Fruit fly (Drosophila melanogaster) whole organism, embryonic: Measurements from ENCODE around the gene Bcat.

ENCODE experiments used
- Ada2b ChIP-seq: fragments of 200-800 bp; sonication (Bioruptor generic); IDR thresholded peaks from 2 replicates; pipeline ENCODE4 v1.3.6; 2022; ENCODE audit warnings: missing biosample characterization, missing genetic modification characterization
- B-H1 ChIP-seq: fragments of 200-800 bp; sonication (Bioruptor generic); IDR thresholded peaks from 3 replicates; pipeline ENCODE4 v1.3.6; 2022; ENCODE audit warnings: missing biosample characterization, missing genetic modification characterization
- C15 ChIP-seq: fragments of 200-800 bp; sonication (Bioruptor generic); IDR thresholded peaks from 3 replicates; pipeline ENCODE4 v1.3.6; 2022; ENCODE audit warnings: missing biosample characterization, missing genetic modification characterization
- CG10366 ChIP-seq: fragments of 200-800 bp; sonication (Bioruptor generic); IDR thresholded peaks from 2 replicates; pipeline ENCODE4 v1.3.6; 2022; ENCODE audit warnings: missing biosample characterization, missing genetic modification characterization
- CG11093 ChIP-seq: fragments of 200-800 bp; sonication (Bioruptor generic); IDR thresholded peaks from 3 replicates; pipeline ENCODE4 v1.3.6; 2022; ENCODE audit warnings: missing biosample characterization, missing genetic modification characterization
- CG13424 ChIP-seq: fragments of 200-800 bp; sonication (Bioruptor generic); optimal IDR thresholded peaks from 2 replicates; lab custom pipeline; 2019; ENCODE audit warnings: missing biosample characterization, mild to moderate bottlenecking, missing genetic modification characterization, moderate library complexity
- CG13624 ChIP-seq: fragments of 200-800 bp; sonication (Bioruptor generic); optimal IDR thresholded peaks from 2 replicates; lab custom pipeline; 2016; ENCODE audit warnings: missing biosample characterization, missing genetic modification characterization
- CG14441 ChIP-seq: fragments of 200-800 bp; sonication (Bioruptor generic); IDR thresholded peaks from 2 replicates; pipeline ENCODE4 v1.3.6; 2022; ENCODE audit warnings: missing biosample characterization, missing genetic modification characterization
- CG15269 ChIP-seq: fragments of 200-800 bp; sonication (Bioruptor generic); optimal IDR thresholded peaks from 2 replicates; lab custom pipeline; 2018; ENCODE audit warnings: missing biosample characterization, mild to moderate bottlenecking, missing genetic modification characterization, moderate library complexity
- CG17802 ChIP-seq: fragments of 200-800 bp; sonication (Bioruptor generic); optimal IDR thresholded peaks from 2 replicates; lab custom pipeline; 2018; ENCODE audit warnings: missing biosample characterization, mild to moderate bottlenecking, missing genetic modification characterization, moderate library complexity
- CG18619 ChIP-seq: fragments of 200-800 bp; sonication (Bioruptor generic); optimal IDR thresholded peaks from 3 replicates; lab custom pipeline; 2017; ENCODE audit warnings: missing biosample characterization, mild to moderate bottlenecking, missing genetic modification characterization
- CG2120 ChIP-seq: fragments of 200-800 bp; sonication (Bioruptor generic); optimal IDR thresholded peaks from 3 replicates; lab custom pipeline; 2016; ENCODE audit warnings: missing biosample characterization, missing genetic modification characterization
- CG2678 ChIP-seq: fragments of 200-800 bp; sonication (Bioruptor generic); optimal IDR thresholded peaks from 3 replicates; lab custom pipeline; 2019; ENCODE audit warnings: missing biosample characterization, mild to moderate bottlenecking, missing genetic modification characterization, moderate library complexity
- CG2712 ChIP-seq: fragments of 200-800 bp; optimal IDR thresholded peaks from 3 replicates; lab custom pipeline; 2019; ENCODE audit warnings: missing biosample characterization, mild to moderate bottlenecking, missing genetic modification characterization, moderate library complexity
- CG31441 ChIP-seq: fragments of 200-800 bp; sonication (Bioruptor generic); IDR thresholded peaks from 2 replicates; pipeline ENCODE4 v1.3.6; 2022; ENCODE audit warnings: missing biosample characterization, missing genetic modification characterization
- CG32532 ChIP-seq: fragments of 200-800 bp; sonication (Bioruptor generic); IDR thresholded peaks from 2 replicates; pipeline ENCODE4 v1.3.6; 2022; ENCODE audit warnings: missing biosample characterization, missing genetic modification characterization
- CG33213 ChIP-seq: fragments of 200-800 bp; sonication (Bioruptor generic); optimal IDR thresholded peaks from 3 replicates; lab custom pipeline; 2016; ENCODE audit warnings: missing biosample characterization, missing genetic modification characterization
- CG34422 ChIP-seq: fragments of 200-800 bp; sonication (Bioruptor generic); IDR thresholded peaks from 3 replicates; pipeline ENCODE4 v1.3.6; 2022; ENCODE audit warnings: missing biosample characterization, missing genetic modification characterization
- CG3847 ChIP-seq: fragments of 200-800 bp; sonication (Bioruptor generic); IDR thresholded peaks from 2 replicates; pipeline ENCODE4 v1.3.6; 2022; ENCODE audit warnings: missing biosample characterization, missing genetic modification characterization
- CG43689 ChIP-seq: fragments of 200-800 bp; sonication (Bioruptor generic); IDR thresholded peaks from 2 replicates; pipeline ENCODE4 v1.3.6; 2022; ENCODE audit warnings: missing biosample characterization, missing genetic modification characterization
- CG7987 ChIP-seq: fragments of 200-800 bp; sonication (Bioruptor generic); optimal IDR thresholded peaks from 2 replicates; lab custom pipeline; 2018; ENCODE audit warnings: missing biosample characterization, mild to moderate bottlenecking, missing genetic modification characterization, moderate library complexity
- CG8290 ChIP-seq, 3 experiments: fragments of 200-800 bp; sonication (Bioruptor generic); optimal IDR thresholded peaks; 2 replicates each; lab custom pipeline; 2016 to 2019; ENCODE audit warnings: missing biosample characterization in 3 of 3, missing genetic modification characterization in 3 of 3, mild to moderate bottlenecking in 2 of 3, moderate library complexity in 1 of 3
- CG8924 ChIP-seq: fragments of 200-800 bp; optimal IDR thresholded peaks from 3 replicates; lab custom pipeline; 2019; ENCODE audit warnings: missing biosample characterization, mild to moderate bottlenecking, missing genetic modification characterization, moderate library complexity
- CG9437 ChIP-seq: fragments of 200-800 bp; sonication (Bioruptor generic); optimal IDR thresholded peaks from 2 replicates; lab custom pipeline; 2018; ENCODE audit warnings: missing biosample characterization, mild to moderate bottlenecking, missing genetic modification characterization
- CG9609 ChIP-seq: fragments of 200-800 bp; sonication (Bioruptor generic); optimal IDR thresholded peaks from 3 replicates; lab custom pipeline; 2016; ENCODE audit warnings: missing biosample characterization, missing genetic modification characterization
- D19B ChIP-seq: fragments of 200-800 bp; sonication (Bioruptor generic); optimal IDR thresholded peaks from 2 replicates; lab custom pipeline; 2017; ENCODE audit warnings: missing biosample characterization, mild to moderate bottlenecking, missing genetic modification characterization
- Drgx ChIP-seq: fragments of 200-800 bp; sonication (Bioruptor generic); IDR thresholded peaks from 2 replicates; pipeline ENCODE4 v1.3.6; 2022; ENCODE audit warnings: missing biosample characterization, missing genetic modification characterization
- Eip74EF ChIP-seq, 2 experiments: fragments of 200-800 bp in 1 of 2; fragments of >200 bp in 1 of 2; sonication (Bioruptor generic) in 1 of 2; optimal IDR thresholded peaks; 2 replicates each; lab custom pipeline; 2017 to 2019; ENCODE audit warnings: missing biosample characterization in 2 of 2, missing genetic modification characterization in 2 of 2, mild to moderate bottlenecking in 1 of 2, moderate library complexity in 1 of 2
- Ets65A ChIP-seq: fragments of 200-800 bp; sonication (Bioruptor generic); peaks from one replicate; lab custom pipeline; 2016; ENCODE audit warnings: missing biosample characterization, missing genetic modification characterization
- H15 ChIP-seq: fragments of 200-800 bp; sonication (Bioruptor generic); IDR thresholded peaks from 3 replicates; pipeline ENCODE4 v1.3.6; 2022; ENCODE audit warnings: missing biosample characterization, missing genetic modification characterization
- MTF-1 ChIP-seq: fragments of 200-800 bp; sonication (Bioruptor generic); optimal IDR thresholded peaks from 2 replicates; lab custom pipeline; 2018; ENCODE audit warnings: missing biosample characterization, mild to moderate bottlenecking, missing genetic modification characterization, borderline replicate concordance
- Med ChIP-seq: fragments of 200-800 bp; sonication (Bioruptor generic); peaks from one replicate; lab custom pipeline; 2016; ENCODE audit warnings: missing biosample characterization, missing genetic modification characterization, mild to moderate bottlenecking, inconsistent platforms, moderate library complexity
- Meics ChIP-seq: fragments of 200-800 bp; sonication (Bioruptor generic); optimal IDR thresholded peaks from 2 replicates; lab custom pipeline; 2017; ENCODE audit warnings: missing biosample characterization, mild to moderate bottlenecking, missing genetic modification characterization
- Ptx1 ChIP-seq: fragments of 200-800 bp; sonication (Bioruptor generic); IDR thresholded peaks from 2 replicates; pipeline ENCODE4 v1.3.6; 2022; ENCODE audit warnings: missing biosample characterization, missing genetic modification characterization
- ase ChIP-seq: fragments of 200-800 bp; sonication (Bioruptor generic); IDR thresholded peaks from 3 replicates; pipeline ENCODE4 v1.3.6; 2022; ENCODE audit warnings: missing biosample characterization, missing genetic modification characterization
- crc ChIP-seq: fragments of 200-800 bp; sonication (Bioruptor generic); optimal IDR thresholded peaks from 2 replicates; lab custom pipeline; 2016; ENCODE audit warnings: missing biosample characterization, missing genetic modification characterization
- dmrt99B ChIP-seq: fragments of 200-800 bp; sonication (Bioruptor generic); optimal IDR thresholded peaks from 2 replicates; lab custom pipeline; 2018; ENCODE audit warnings: missing biosample characterization, mild to moderate bottlenecking, missing genetic modification characterization, moderate library complexity
- dysf ChIP-seq: fragments of 200-800 bp; sonication (Bioruptor generic); IDR thresholded peaks from 3 replicates; pipeline ENCODE4 v1.3.6; 2022; ENCODE audit warnings: missing biosample characterization, missing genetic modification characterization
- ems ChIP-seq: fragments of 200-800 bp; sonication (Bioruptor generic); optimal IDR thresholded peaks from 3 replicates; lab custom pipeline; 2016; ENCODE audit warnings: missing biosample characterization, missing genetic modification characterization
- esg ChIP-seq: fragments of 200-800 bp; sonication (Bioruptor generic); conservative IDR thresholded peaks from 2 replicates; pipeline ENCODE4 v1.3.6; 2022; ENCODE audit warnings: missing biosample characterization, missing genetic modification characterization
- fd96Cb ChIP-seq: fragments of 200-800 bp; sonication (Bioruptor generic); optimal IDR thresholded peaks from 2 replicates; lab custom pipeline; 2018; ENCODE audit warnings: missing biosample characterization, mild to moderate bottlenecking, missing genetic modification characterization, moderate library complexity
- fu2 ChIP-seq: fragments of 200-800 bp; sonication (Bioruptor generic); optimal IDR thresholded peaks from 2 replicates; lab custom pipeline; 2016; ENCODE audit warnings: missing biosample characterization, missing genetic modification characterization
- gem ChIP-seq: fragments of 200-800 bp; sonication (Bioruptor generic); optimal IDR thresholded peaks from 2 replicates; lab custom pipeline; 2019; ENCODE audit warnings: missing biosample characterization, mild to moderate bottlenecking, missing genetic modification characterization, moderate library complexity
- grau ChIP-seq: fragments of 200-800 bp; optimal IDR thresholded peaks from 3 replicates; lab custom pipeline; 2019; ENCODE audit warnings: missing biosample characterization, mild to moderate bottlenecking, missing genetic modification characterization, moderate library complexity
- lmd ChIP-seq: fragments of 200-800 bp; sonication (Bioruptor generic); IDR thresholded peaks from 2 replicates; pipeline ENCODE4 v1.3.6; 2022; ENCODE audit warnings: missing biosample characterization, missing genetic modification characterization
- prd ChIP-seq, 3 experiments: fragments of >200 bp in 2 of 3; fragments of 200-800 bp in 1 of 3; sonication (Bioruptor generic) in 1 of 3; optimal IDR thresholded peaks in 2 of 3; IDR thresholded peaks in 1 of 3; 2 replicates in 2 of 3; 3 replicates in 1 of 3; pipeline versions ENCODE4 v1.3.6 to Lab custom; 2017 to 2022; ENCODE audit warnings: missing biosample characterization in 1 of 3, missing genetic modification characterization in 1 of 3
- row ChIP-seq: fragments of 200-800 bp; sonication (Bioruptor generic); IDR thresholded peaks from 3 replicates; pipeline ENCODE4 v1.3.6; 2022; ENCODE audit warnings: missing biosample characterization, missing genetic modification characterization
- sob ChIP-seq: fragments of 200-800 bp; sonication (Bioruptor generic); IDR thresholded peaks from 2 replicates; pipeline ENCODE4 v1.3.6; 2022; ENCODE audit warnings: missing biosample characterization, missing genetic modification characterization
- tgo ChIP-seq: fragments of 200-800 bp; sonication (Bioruptor generic); IDR thresholded peaks from 3 replicates; pipeline ENCODE4 v1.3.6; 2022; ENCODE audit warnings: missing biosample characterization, missing genetic modification characterization
- trh ChIP-seq: fragments of 200-800 bp; sonication (Bioruptor generic); optimal IDR thresholded peaks from 2 replicates; lab custom pipeline; 2016; ENCODE audit warnings: missing biosample characterization, missing genetic modification characterization

Gene Bcat

dm6 chrX:13447438-13447837 lies 50.7 kb downstream of the Bcat start (continued):
- TF ChIP-seq gem (peak; percentile 43), dysf (GFP tag; lab: Robert Waterston, UW) (peak; percentile 56; the same call in 2 of the 3 replicates), CG10366 (peak; percentile 32; the same call in 1 of the 2 replicates), Ada2b (no peak), H15 (GFP tag; lab: Robert Waterston, UW) (0 out of 3 replicates have a peak, but pooled peaks have one; percentile 7), Drgx (GFP tag; lab: Robert Waterston, UW) (0 out of 2 replicates have a peak, but pooled peaks have one; percentile 25), CG14441 (peak; percentile 65), CG9609 (GFP tag; lab: Kevin White, UChicago) (no peak), CG3847 (peak; percentile 9; the same call in 1 of the 2 replicates), CG15269 (tag; lab: Kevin White, UChicago) (peak; percentile 9), MTF-1 (GFP tag; lab: Kevin White, UChicago) (no peak), B-H1 (GFP tag; lab: Robert Waterston, UW) (0 out of 3 replicates have a peak, but pooled peaks have one; percentile 23), Med (peak; percentile 65), row (GFP tag; lab: Robert Waterston, UW) (peak; percentile 58), Ets65A (no peak), sob (GFP tag; lab: Robert Waterston, UW) (peak; percentile 30; the same call in 1 of the 2 replicates), CG2120 (GFP tag; lab: Kevin White, UChicago) (peak; percentile 54), grau (tag; lab: Kevin White, UChicago) (peak; percentile 42), crc (GFP tag; lab: Kevin White, UChicago) (no peak), CG13624 (GFP tag; lab: Kevin White, UChicago) (no peak), CG43689 (GFP tag; lab: Robert Waterston, UW) (0 out of 2 replicates have a peak, but pooled peaks have one; percentile 10), CG8290 (GFP tag; optimal IDR thresholded peaks at IDR 0.05; lab: Kevin White, UChicago) (no peak), CG8290 (tag; optimal IDR thresholded peaks at IDR 0.05; lab: Kevin White, UChicago) (peak in 1 of 2 experiments; percentile 25), ase (GFP tag; lab: Robert Waterston, UW) (no peak), CG32532 (0 out of 2 replicates have a peak, but pooled peaks have one; percentile 25), esg (peak; percentile 38; the same call in 1 of the 2 replicates), dmrt99B (tag; lab: Kevin White, UChicago) (peak; percentile 42), CG11093 (GFP tag; lab: Robert Waterston, UW) (no peak), Eip74EF (GFP tag; optimal IDR thresholded peaks at IDR 0.05; lab: Kevin White, UChicago) (no peak), Meics (GFP tag; lab: Kevin White, UChicago) (peak; percentile 1), Ptx1 (peak; percentile 54), prd (optimal IDR thresholded peaks at IDR 0.05; lab: Kevin White, UChicago) (no peak), prd (GFP tag; IDR thresholded peaks at IDR 0.05; lab: Robert Waterston, UW) (peak; percentile 40; the same call in 1 of the 3 replicates)
- TF ChIP-seq, all 482 proteins: peak for 43

dm6 chrX:13450754-13451153 lies 54.1 kb downstream of the Bcat start:
- TF ChIP-seq CG13424 (tag; lab: Kevin White, UChicago) (peak; percentile 27), CG2678 (peak; percentile 56), ems (GFP tag; lab: Kevin White, UChicago) (no peak), grau (tag; lab: Kevin White, UChicago) (peak; percentile 35), fd96Cb (tag; lab: Kevin White, UChicago) (peak; percentile 7), CG33213 (GFP tag; lab: Kevin White, UChicago) (no peak), CG31441 (GFP tag; lab: Robert Waterston, UW) (peak; percentile 28; the same call in 1 of the 2 replicates), C15 (GFP tag; lab: Robert Waterston, UW) (no peak), CG18619 (GFP tag; lab: Kevin White, UChicago) (peak; percentile 7), CG34422 (GFP tag; lab: Robert Waterston, UW) (0 out of 3 replicates have a peak, but pooled peaks have one; percentile 28), fu2 (no peak), esg (0 out of 2 replicates have a peak, but pooled peaks have one; percentile 17), D19B (GFP tag; lab: Kevin White, UChicago) (peak; percentile 27), tgo (0 out of 3 replicates have a peak, but pooled peaks have one; percentile 17), CG8924 (peak; percentile 14), H15 (GFP tag; lab: Robert Waterston, UW) (no peak), CG2712 (tag; lab: Kevin White, UChicago) (peak; percentile 40), CG7987 (GFP tag; lab: Kevin White, UChicago) (no peak), CG17802 (tag; lab: Kevin White, UChicago) (no peak), CG9437 (GFP tag; lab: Kevin White, UChicago) (peak; percentile 39), lmd (0 out of 2 replicates have a peak, but pooled peaks have one; percentile 26), trh (GFP tag; lab: Kevin White, UChicago) (no peak)
